Fruit fly (Drosophila melanogaster) whole organism, embryonic: ENCODE results near the gene acj6.

Source experiments
- Bteb2 ChIP-seq: fragments of 200-800 bp; sonication (Bioruptor generic); optimal IDR thresholded peaks from 2 replicates; lab custom pipeline; 2016; ENCODE audit warnings: missing biosample characterization, missing genetic modification characterization
- CG10565 ChIP-seq: fragments of 200-800 bp; sonication (Bioruptor generic); optimal IDR thresholded peaks from 3 replicates; lab custom pipeline; 2016; ENCODE audit warnings: missing biosample characterization, mild to moderate bottlenecking, missing genetic modification characterization
- CG11398 ChIP-seq: fragments of 200-800 bp; sonication (Bioruptor generic); optimal IDR thresholded peaks from 2 replicates; lab custom pipeline; 2016; ENCODE audit warnings: missing biosample characterization, missing genetic modification characterization
- CG13894 ChIP-seq: fragments of 200-800 bp; sonication (Bioruptor generic); optimal IDR thresholded peaks from 3 replicates; lab custom pipeline; 2018; ENCODE audit warnings: missing biosample characterization, mild to moderate bottlenecking, missing genetic modification characterization, moderate library complexity
- CG14667 ChIP-seq: fragments of 200-800 bp; sonication (Bioruptor generic); IDR thresholded peaks from 2 replicates; pipeline ENCODE4 v1.3.6; 2022; ENCODE audit warnings: missing biosample characterization, missing genetic modification characterization
- CG1603 ChIP-seq: fragments of 200-800 bp; sonication (Bioruptor generic); optimal IDR thresholded peaks from 2 replicates; lab custom pipeline; 2019; ENCODE audit warnings: missing biosample characterization, mild to moderate bottlenecking, missing genetic modification characterization, moderate library complexity
- CG17359 ChIP-seq: fragments of 200-800 bp; sonication (Bioruptor generic); optimal IDR thresholded peaks from 3 replicates; lab custom pipeline; 2018; ENCODE audit warnings: missing biosample characterization, mild to moderate bottlenecking, missing genetic modification characterization, moderate library complexity
- CG17385 ChIP-seq: fragments of 200-800 bp; sonication (Bioruptor generic); optimal IDR thresholded peaks from 3 replicates; lab custom pipeline; 2018; ENCODE audit warnings: missing biosample characterization, mild to moderate bottlenecking, missing genetic modification characterization
- CG18476 ChIP-seq: fragments of 200-800 bp; sonication (Bioruptor generic); optimal IDR thresholded peaks from 2 replicates; lab custom pipeline; 2016; ENCODE audit warnings: missing biosample characterization, mild to moderate bottlenecking, missing genetic modification characterization
- CG18619 ChIP-seq: fragments of 200-800 bp; sonication (Bioruptor generic); optimal IDR thresholded peaks from 3 replicates; lab custom pipeline; 2017; ENCODE audit warnings: missing biosample characterization, mild to moderate bottlenecking, missing genetic modification characterization
- CG31224 ChIP-seq: fragments of 200-800 bp; sonication (Bioruptor generic); IDR thresholded peaks from 2 replicates; pipeline ENCODE4 v1.3.6; 2022; ENCODE audit warnings: missing biosample characterization, missing genetic modification characterization
- CG32767 ChIP-seq: fragments of 200-800 bp; sonication (Bioruptor generic); IDR thresholded peaks from 2 replicates; pipeline ENCODE4 v1.3.6; 2022; ENCODE audit warnings: missing biosample characterization, missing genetic modification characterization
- CG3726 ChIP-seq: fragments of 200-800 bp; sonication (Bioruptor generic); IDR thresholded peaks from 3 replicates; pipeline ENCODE4, ENCODE4 v1.3.6; 2022; ENCODE audit warnings: missing biosample characterization, missing genetic modification characterization
- CG4730 ChIP-seq: fragments of 200-800 bp; sonication (Bioruptor generic); IDR thresholded peaks from 2 replicates; pipeline ENCODE4 v1.3.6; 2022; ENCODE audit warnings: missing biosample characterization, missing genetic modification characterization
- CG6654 ChIP-seq: fragments of 200-800 bp; sonication (Bioruptor generic); optimal IDR thresholded peaks from 2 replicates; lab custom pipeline; 2017; ENCODE audit warnings: missing biosample characterization, mild to moderate bottlenecking, missing genetic modification characterization
- CG6765 ChIP-seq: fragments of 200-800 bp; sonication (Bioruptor generic); optimal IDR thresholded peaks from 3 replicates; lab custom pipeline; 2017; ENCODE audit warnings: missing biosample characterization, mild to moderate bottlenecking, missing genetic modification characterization
- CG7928 ChIP-seq: fragments of 200-800 bp; sonication (Bioruptor generic); optimal IDR thresholded peaks from 2 replicates; lab custom pipeline; 2017; ENCODE audit warnings: missing biosample characterization, mild to moderate bottlenecking, missing genetic modification characterization
- CG9727 ChIP-seq: fragments of 200-800 bp; sonication (Bioruptor generic); optimal IDR thresholded peaks from 3 replicates; lab custom pipeline; 2017; ENCODE audit warnings: missing biosample characterization, mild to moderate bottlenecking, missing genetic modification characterization
- CkIIα-i1 ChIP-seq: fragments of 200-800 bp; sonication (Bioruptor generic); IDR thresholded peaks from 2 replicates; pipeline ENCODE4 v1.3.6; 2022; ENCODE audit warnings: missing biosample characterization, missing genetic modification characterization
- Dref ChIP-seq: fragments of 200-800 bp; sonication (Bioruptor generic); IDR thresholded peaks from 2 replicates; pipeline ENCODE4 v1.3.6; 2022; ENCODE audit warnings: missing biosample characterization, missing genetic modification characterization
- Gsc ChIP-seq: fragments of 200-800 bp; sonication (Bioruptor generic); IDR thresholded peaks from 2 replicates; pipeline ENCODE4 v1.3.6; 2022; ENCODE audit warnings: missing biosample characterization, missing genetic modification characterization
- Hmr ChIP-seq: fragments of 200-800 bp; sonication (Bioruptor generic); optimal IDR thresholded peaks from 3 replicates; lab custom pipeline; 2017; ENCODE audit warnings: mild to moderate bottlenecking, missing biosample characterization, missing genetic modification reagents, missing genetic modification characterization
- Jarid2 ChIP-seq: fragments of 200-800 bp; sonication (Bioruptor generic); optimal IDR thresholded peaks from 3 replicates; lab custom pipeline; 2017; ENCODE audit warnings: mild to moderate bottlenecking, missing biosample characterization, missing genetic modification reagents, missing genetic modification characterization
- Med ChIP-seq: fragments of 200-800 bp; sonication (Bioruptor generic); peaks from one replicate; lab custom pipeline; 2016; ENCODE audit warnings: missing biosample characterization, missing genetic modification characterization, mild to moderate bottlenecking, inconsistent platforms, moderate library complexity
- NfI ChIP-seq: fragments of 200-800 bp; sonication (Bioruptor generic); optimal IDR thresholded peaks from 3 replicates; lab custom pipeline; 2018; ENCODE audit warnings: missing biosample characterization, mild to moderate bottlenecking, missing genetic modification characterization, moderate library complexity
- Ravus ChIP-seq: fragments of 200-800 bp; sonication (Bioruptor generic); IDR thresholded peaks from 2 replicates; pipeline ENCODE4 v1.3.6; 2022; ENCODE audit warnings: missing biosample characterization, missing genetic modification characterization
- Xrp1 ChIP-seq: fragments of 200-800 bp; sonication (Bioruptor generic); IDR thresholded peaks from 2 replicates; pipeline ENCODE4 v1.3.6; 2022; ENCODE audit warnings: missing biosample characterization, missing genetic modification characterization
- ab ChIP-seq: fragments of 200-800 bp; sonication (Bioruptor generic); optimal IDR thresholded peaks from 2 replicates; lab custom pipeline; 2016; ENCODE audit warnings: missing biosample characterization, missing genetic modification characterization
- abd-A ChIP-seq: fragments of 200-800 bp; sonication (Bioruptor generic); optimal IDR thresholded peaks from 3 replicates; lab custom pipeline; 2019; ENCODE audit warnings: missing biosample characterization, mild to moderate bottlenecking, missing genetic modification characterization, moderate library complexity
- amos ChIP-seq: fragments of 200-800 bp; sonication (Bioruptor generic); IDR thresholded peaks from 2 replicates; pipeline ENCODE4 v1.3.6; 2022; ENCODE audit warnings: missing biosample characterization, missing genetic modification characterization; ENCODE audit not compliant: partially characterized antibody
- chinmo ChIP-seq: fragments of 200-800 bp; sonication (Bioruptor generic); IDR thresholded peaks from 4 replicates; pipeline ENCODE4 v1.3.6; 2022; ENCODE audit warnings: missing biosample characterization, missing genetic modification characterization; ENCODE audit not compliant: partially characterized antibody
- crc ChIP-seq: fragments of 200-800 bp; sonication (Bioruptor generic); optimal IDR thresholded peaks from 2 replicates; lab custom pipeline; 2016; ENCODE audit warnings: missing biosample characterization, missing genetic modification characterization
- dm ChIP-seq: fragments of 200-800 bp; sonication (Bioruptor generic); optimal IDR thresholded peaks from 3 replicates; lab custom pipeline; 2016; ENCODE audit warnings: missing biosample characterization, missing genetic modification characterization
- emc ChIP-seq: fragments of 200-800 bp; sonication (Bioruptor generic); optimal IDR thresholded peaks from 2 replicates; lab custom pipeline; 2016; ENCODE audit warnings: missing biosample characterization, missing genetic modification characterization
- grau ChIP-seq: fragments of 200-800 bp; optimal IDR thresholded peaks from 3 replicates; lab custom pipeline; 2019; ENCODE audit warnings: missing biosample characterization, mild to moderate bottlenecking, missing genetic modification characterization, moderate library complexity
- hb ChIP-seq: fragments of 200-800 bp; sonication (Bioruptor generic); IDR thresholded peaks from 3 replicates; pipeline ENCODE4 v1.3.6; 2022; ENCODE audit warnings: missing biosample characterization, missing genetic modification characterization; ENCODE audit not compliant: partially characterized antibody
- hkb ChIP-seq, 2 experiments: fragments of 200-800 bp in 1 of 2; fragments of >200 bp in 1 of 2; sonication (Bioruptor generic) in 1 of 2; IDR thresholded peaks in 1 of 2; optimal IDR thresholded peaks in 1 of 2; 2 replicates each; pipeline versions ENCODE4 v1.3.6 to Lab custom; 2017 to 2022; ENCODE audit warnings: missing biosample characterization in 1 of 2, missing genetic modification characterization in 1 of 2
- hth ChIP-seq: fragments of >200 bp; optimal IDR thresholded peaks from 2 replicates; lab custom pipeline; 2017; ENCODE audit warnings: inconsistent platforms
- insv ChIP-seq, 2 experiments: fragments of 200-800 bp; sonication (Bioruptor generic); optimal IDR thresholded peaks; 3 replicates each; lab custom pipeline; 2016 to 2018; ENCODE audit warnings: missing biosample characterization in 2 of 2, missing genetic modification characterization in 2 of 2
- lilli ChIP-seq: fragments of 200-800 bp; sonication (Bioruptor generic); optimal IDR thresholded peaks from 3 replicates; lab custom pipeline; 2016; ENCODE audit warnings: missing biosample characterization, missing genetic modification characterization
- pan ChIP-seq, 4 experiments: fragments of >200 bp in 3 of 4; fragments of 200-800 bp in 1 of 4; sonication (Bioruptor generic) in 1 of 4; optimal IDR thresholded peaks in 3 of 4; IDR thresholded peaks in 1 of 4; 2 replicates each; pipeline versions ENCODE4 v1.3.6 to Lab custom; 2017 to 2022; ENCODE audit warnings: missing biosample characterization in 2 of 4, missing genetic modification characterization in 2 of 4, mixed read lengths in 1 of 4
- prd ChIP-seq, 3 experiments: fragments of >200 bp in 2 of 3; fragments of 200-800 bp in 1 of 3; sonication (Bioruptor generic) in 1 of 3; optimal IDR thresholded peaks in 2 of 3; IDR thresholded peaks in 1 of 3; 2 replicates in 2 of 3; 3 replicates in 1 of 3; pipeline versions ENCODE4 v1.3.6 to Lab custom; 2017 to 2022; ENCODE audit warnings: missing biosample characterization in 1 of 3, missing genetic modification characterization in 1 of 3
- pros ChIP-seq: fragments of 200-800 bp; sonication (Bioruptor generic); optimal IDR thresholded peaks from 3 replicates; lab custom pipeline; 2019; ENCODE audit warnings: missing biosample characterization, mild to moderate bottlenecking, missing genetic modification characterization, moderate library complexity
- so ChIP-seq: fragments of 200-800 bp; sonication (Bioruptor generic); IDR thresholded peaks from 3 replicates; pipeline ENCODE4 v1.3.6; 2022; ENCODE audit warnings: missing biosample characterization, missing genetic modification characterization
- stc ChIP-seq: fragments of 200-800 bp; sonication (Bioruptor generic); IDR thresholded peaks from 2 replicates; pipeline ENCODE4 v1.3.6; 2022; ENCODE audit warnings: missing biosample characterization, missing genetic modification characterization
- toy ChIP-seq: fragments of 200-800 bp; sonication (Bioruptor generic); IDR thresholded peaks from 2 replicates; pipeline ENCODE4 v1.3.6; 2022; ENCODE audit warnings: missing biosample characterization, missing genetic modification characterization
- trem ChIP-seq: fragments of 200-800 bp; optimal IDR thresholded peaks from 3 replicates; lab custom pipeline; 2019; ENCODE audit warnings: missing biosample characterization, mild to moderate bottlenecking, missing genetic modification characterization, moderate library complexity
- unpg ChIP-seq: fragments of 200-800 bp; sonication (Bioruptor generic); optimal IDR thresholded peaks from 3 replicates; lab custom pipeline; 2018; ENCODE audit warnings: missing biosample characterization, mild to moderate bottlenecking, missing genetic modification characterization, moderate library complexity
- vnd ChIP-seq: fragments of 200-800 bp; sonication (Bioruptor generic); IDR thresholded peaks from 3 replicates; pipeline ENCODE4 v1.3.6; 2022; ENCODE audit warnings: missing biosample characterization, missing genetic modification characterization; ENCODE audit not compliant: partially characterized antibody
- wek ChIP-seq: fragments of 200-800 bp; sonication (Bioruptor generic); optimal IDR thresholded peaks from 3 replicates; lab custom pipeline; 2018; ENCODE audit warnings: missing biosample characterization, mild to moderate bottlenecking, missing genetic modification characterization, moderate library complexity

acj6 gene

DNA sequence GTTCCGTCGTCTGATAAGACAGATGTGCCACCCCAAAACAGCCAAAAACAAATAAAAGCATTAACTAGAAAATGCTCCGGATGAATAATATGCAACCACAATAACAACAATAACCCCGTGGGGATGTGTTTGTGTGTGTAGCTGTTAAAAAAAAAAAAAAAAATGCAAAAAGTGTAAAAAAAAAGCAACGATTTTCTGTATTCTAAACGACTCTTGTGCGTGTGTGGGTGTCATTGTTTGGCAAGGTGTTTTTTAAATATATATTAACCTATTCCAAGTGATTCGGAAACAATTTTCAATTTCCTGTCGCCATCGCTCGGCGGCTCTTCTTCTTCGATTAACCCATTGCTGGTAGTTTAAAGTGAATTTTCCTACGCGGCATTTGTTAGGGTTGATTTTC lies 58.3 kb downstream of the acj6 start (continued):
- TF ChIP-seq hkb (optimal IDR thresholded peaks at IDR 0.05; lab: Kevin White, UChicago) (no peak), hkb (GFP tag; IDR thresholded peaks at IDR 0.05; lab: Robert Waterston, UW) (peak; percentile 35; the same call in 1 of the 2 replicates), Hmr (GFP tag; lab: Kevin White, UChicago) (no peak), Xrp1 (no peak), wek (GFP tag; lab: Kevin White, UChicago) (no peak), amos (GFP tag; lab: Robert Waterston, UW) (no peak), abd-A (tag; lab: Kevin White, UChicago) (no peak), dm (GFP tag; lab: Kevin White, UChicago) (peak; percentile 4), vnd (no peak), hb (GFP tag; lab: Robert Waterston, UW) (no peak), unpg (GFP tag; lab: Kevin White, UChicago) (no peak), Gsc (no peak), grau (tag; lab: Kevin White, UChicago) (no peak), hth (lab: Kevin White, UChicago) (no peak), trem (no peak), CG31224 (GFP tag; lab: Robert Waterston, UW) (no peak), CG13894 (tag; lab: Kevin White, UChicago) (no peak), CG7928 (GFP tag; lab: Kevin White, UChicago) (no peak), CG18476 (GFP tag; lab: Kevin White, UChicago) (no peak), CG4730 (GFP tag; lab: Robert Waterston, UW) (no peak), stc (GFP tag; lab: Robert Waterston, UW) (no peak), emc (GFP tag; lab: Kevin White, UChicago) (no peak), Dref (GFP tag; lab: Robert Waterston, UW) (peak; percentile 41; the same call in 1 of the 2 replicates), crc (GFP tag; lab: Kevin White, UChicago) (no peak), lilli (GFP tag; lab: Kevin White, UChicago) (no peak), toy (GFP tag; lab: Robert Waterston, UW) (no peak), CG10565 (GFP tag; lab: Kevin White, UChicago) (no peak), pan (optimal IDR thresholded peaks at IDR 0.05; lab: Kevin White, UChicago) (no peak), pan (GFP tag; optimal IDR thresholded peaks at IDR 0.05 in 1 of 2, IDR thresholded peaks at IDR 0.05 in 1 of 2) (no peak), CG1603 (no peak), Jarid2 (no peak), CG11398 (GFP tag; lab: Kevin White, UChicago) (no peak), chinmo (GFP tag; lab: Robert Waterston, UW) (0 out of 4 replicates have a peak, but pooled peaks have one; percentile 12), CG32767 (GFP tag; lab: Robert Waterston, UW) (no peak; the same call in 1 of the 2 replicates), CG3726 (GFP tag; lab: Robert Waterston, UW) (no peak), Med (GFP tag; lab: Kevin White, UChicago) (peak; percentile 51), CG17385 (peak; percentile 84), insv (GFP tag; optimal IDR thresholded peaks at IDR 0.05; lab: Kevin White, UChicago) (no peak), CG6765 (GFP tag; lab: Kevin White, UChicago) (no peak), NfI (GFP tag; lab: Kevin White, UChicago) (no peak), CG18619 (GFP tag; lab: Kevin White, UChicago) (no peak), CG17359 (tag; lab: Kevin White, UChicago) (peak; percentile 83), CG6654 (GFP tag; lab: Kevin White, UChicago) (no peak), so (GFP tag; lab: Robert Waterston, UW) (no peak), prd (optimal IDR thresholded peaks at IDR 0.05; lab: Kevin White, UChicago) (no peak), prd (GFP tag; IDR thresholded peaks at IDR 0.05; lab: Robert Waterston, UW) (no peak), ab (GFP tag; lab: Kevin White, UChicago) (no peak), CG14667 (GFP tag; lab: Robert Waterston, UW) (no peak), Bteb2 (GFP tag; lab: Kevin White, UChicago) (no peak), CG9727 (GFP tag; lab: Kevin White, UChicago) (no peak), Ravus (GFP tag; lab: Robert Waterston, UW) (no peak), pros (GFP tag; lab: Kevin White, UChicago) (no peak), CkIIα-i1 (no peak)
